Worm (Caenorhabditis elegans) whole organism, midembryonic: ENCODE measurements around the gene F41C3.11.

Experiments
- T22C8.4 ChIP-seq: fragments of 200-800 bp; sonication (Bioruptor generic); IDR thresholded peaks from 2 replicates; pipeline ENCODE4 v1.3.6; 2022; ENCODE audit warnings: missing genetic modification characterization, missing compliant biosample characterization
- cog-1 ChIP-seq: sonication (generic microtip); optimal IDR thresholded peaks from 2 replicates; lab custom pipeline; 2016; ENCODE audit warnings: missing genetic modification characterization, missing compliant biosample characterization
- flt-1 ChIP-seq: fragments of 200-800 bp; sonication (Bioruptor generic); IDR thresholded peaks from 2 replicates; pipeline ENCODE4 v1.3.6; 2022; ENCODE audit warnings: missing genetic modification characterization, missing compliant biosample characterization
- klf-2 ChIP-seq: fragments of 200-800 bp; sonication (Bioruptor generic); conservative IDR thresholded peaks from 2 replicates; pipeline ENCODE4 v1.3.6; 2022; ENCODE audit warnings: missing genetic modification reagents, missing genetic modification characterization, missing compliant biosample characterization
- med-1 ChIP-seq: sonication (generic microtip); optimal IDR thresholded peaks from 2 replicates; lab custom pipeline; 2017; ENCODE audit warnings: missing genetic modification characterization, mild to moderate bottlenecking, missing compliant biosample characterization, antibody characterized with exemption, missing genetic modification reagents; ENCODE audit not compliant: insufficient read depth
- ref-1 ChIP-seq: fragments of 200-800 bp; sonication (Bioruptor generic); conservative IDR thresholded peaks from 2 replicates; pipeline ENCODE4 v1.3.6; 2022; ENCODE audit warnings: missing genetic modification reagents, missing genetic modification characterization, missing compliant biosample characterization
- tab-1 ChIP-seq: fragments of 200-800 bp; sonication (Bioruptor generic); IDR thresholded peaks from 2 replicates; pipeline ENCODE4 v1.3.6; 2022; ENCODE audit warnings: missing genetic modification characterization, missing compliant biosample characterization
- ztf-23 ChIP-seq: fragments of 200-800 bp; sonication (Bioruptor generic); IDR thresholded peaks from 2 replicates; pipeline ENCODE4 v1.3.6; 2022; ENCODE audit warnings: missing genetic modification reagents, missing genetic modification characterization, missing compliant biosample characterization
- ztf-29 ChIP-seq: fragments of 200-800 bp; sonication (Bioruptor generic); IDR thresholded peaks from 2 replicates; pipeline ENCODE4 v1.3.6; 2022; ENCODE audit warnings: missing genetic modification reagents, missing genetic modification characterization, missing compliant biosample characterization

F41C3.11 gene

DNA sequence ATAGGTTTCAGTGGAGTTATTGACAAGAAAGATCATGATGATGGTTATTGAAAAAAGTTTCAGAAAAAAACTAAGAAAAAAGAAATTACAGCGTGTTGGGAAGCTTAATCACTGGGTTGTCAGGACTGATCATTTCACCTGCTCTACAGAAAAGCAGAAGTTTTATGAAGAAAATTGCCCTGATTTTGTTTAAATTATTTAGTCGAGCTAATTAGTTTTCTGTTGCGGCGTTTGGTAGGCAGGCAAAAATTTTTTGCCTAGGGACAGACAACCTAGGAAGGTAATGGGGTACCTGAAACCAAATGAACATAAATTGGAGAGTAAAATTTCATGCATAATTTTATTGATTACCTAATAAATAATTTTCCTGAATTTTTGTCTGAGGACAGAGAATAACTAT is 50.1 kb downstream of the F41C3.11 start, which contains the start of gene sre-40:
Gene sre-40 (minus strand): TSS at position 101 of the 400 bp plus-strand sequence.
- TF ChIP-seq T22C8.4 (no peak), ref-1 (GFP tag; lab: Robert Waterston, UW) (no peak), ztf-29 (GFP tag; lab: Robert Waterston, UW) (no peak), klf-2 (no peak), ztf-23 (GFP tag; lab: Robert Waterston, UW) (no peak), med-1 (GFP tag; lab: Kevin White, UChicago) (no peak), flt-1 (GFP tag; lab: Robert Waterston, UW) (no peak), cog-1 (no peak), tab-1 (GFP tag; lab: Robert Waterston, UW) (no peak)

DNA sequence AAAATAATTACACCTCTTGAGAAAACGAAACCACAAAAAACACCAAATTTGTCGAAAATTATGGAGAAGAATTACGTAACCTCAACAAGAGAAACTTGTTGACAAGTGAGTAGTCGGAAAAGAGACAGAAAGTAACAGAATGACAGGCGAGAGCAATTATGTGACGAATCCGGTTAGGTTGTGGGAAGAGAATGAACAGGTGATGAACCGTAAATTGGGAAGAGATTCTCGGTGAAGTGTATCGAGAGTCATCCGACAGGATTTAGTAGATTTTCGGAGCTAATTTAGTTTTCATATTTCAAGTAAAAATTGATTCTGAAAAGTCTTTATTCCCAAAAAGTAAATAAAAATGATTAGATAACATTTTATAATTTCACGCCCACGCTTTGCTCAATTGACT is 52.4 kb downstream of the F41C3.11 start, which contains the start of gene T05A7.7:
Gene T05A7.7 (minus strand): TSS at position 101 of the 400 bp plus-strand sequence.
- TF ChIP-seq med-1 (GFP tag; lab: Kevin White, UChicago) = no peak
- no peak for TF ChIP-seq ztf-23 (GFP tag; lab: Robert Waterston, UW)
- TF ChIP-seq tab-1 (GFP tag; lab: Robert Waterston, UW) = no peak
- no peak for TF ChIP-seq flt-1 (GFP tag; lab: Robert Waterston, UW)
